Fruit fly (Drosophila melanogaster) S2 (cell line): ENCODE data around the gene smid.

Source experiments
- CG8478 ChIP-seq: fragments of >200 bp; optimal IDR thresholded peaks from 2 replicates; lab custom pipeline; 2018
- CTCF ChIP-seq, 2 experiments: fragments of >200 bp; optimal IDR thresholded peaks; 2 replicates each; lab custom pipeline; 2018

DNA sequence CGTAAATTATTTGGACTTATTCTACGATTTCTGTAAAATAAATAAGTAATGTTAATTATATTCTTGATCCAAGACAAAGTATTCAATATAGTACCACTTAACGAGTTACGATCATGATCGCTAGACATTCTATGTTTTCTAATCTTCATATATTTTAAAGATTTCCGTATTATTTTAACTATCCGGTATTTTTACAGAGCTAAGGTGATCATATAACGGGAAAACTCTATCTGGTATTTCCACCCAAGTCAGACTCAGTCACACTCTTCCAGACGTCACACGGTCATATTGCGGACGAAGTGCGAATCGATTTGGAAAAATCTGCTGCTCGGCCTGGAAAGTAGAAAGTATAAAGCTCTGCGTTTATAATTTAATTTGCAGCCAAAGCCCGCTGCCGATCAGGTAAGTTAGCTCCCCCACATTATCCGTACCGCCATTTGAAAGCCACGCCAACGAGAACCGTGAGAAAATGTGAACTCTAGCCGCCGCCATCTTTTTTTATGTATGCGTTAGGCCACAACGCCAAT is 42.1 kb upstream of the smid start, which contains the start of the genes lark and eco:
- TF ChIP-seq CG8478 (lab: Kevin White, UChicago) (no peak), CTCF (optimal IDR thresholded peaks at IDR 0.05; lab: Kevin White, UChicago) (no peak)
